Worm (Caenorhabditis elegans) whole organism, young adult: Measurements from ENCODE around the gene srh-149.
"Not testable (repeated sequence)": the region's sequence is repeated elsewhere in the genome, so short reads cannot be mapped to it uniquely, and the experiment has no call there.

Source experiments
- F33H1.4 ChIP-seq: fragments of 200-800 bp; sonication (Bioruptor generic); IDR thresholded peaks from 2 replicates; pipeline ENCODE4 v1.3.6; 2022; ENCODE audit warnings: missing genetic modification reagents, missing genetic modification characterization, missing compliant biosample characterization
- F57A8.1 ChIP-seq: fragments of 200-800 bp; sonication (Bioruptor generic); optimal IDR thresholded peaks from 2 replicates; lab custom pipeline; 2018; ENCODE audit warnings: mild to moderate bottlenecking, missing genetic modification characterization, moderate library complexity, missing compliant biosample characterization
- K12H6.12 ChIP-seq: fragments of 200-800 bp; sonication (Bioruptor generic); optimal IDR thresholded peaks from 2 replicates; lab custom pipeline; 2018; ENCODE audit warnings: mild to moderate bottlenecking, missing genetic modification characterization, missing compliant biosample characterization
- T07F8.4 ChIP-seq: sonication (generic microtip); optimal IDR thresholded peaks from 2 replicates; lab custom pipeline; 2016; ENCODE audit warnings: mild to moderate bottlenecking, missing genetic modification characterization, moderate library complexity, missing compliant biosample characterization
- Y53G8AR.9 ChIP-seq: fragments of 200-800 bp; sonication (Bioruptor generic); conservative IDR thresholded peaks from 2 replicates; pipeline ENCODE4 v1.3.6; 2022; ENCODE audit warnings: missing genetic modification reagents, missing genetic modification characterization, missing compliant biosample characterization
- Y79H2A.3 ChIP-seq: fragments of 200-800 bp; sonication (Bioruptor generic); conservative IDR thresholded peaks from 2 replicates; pipeline ENCODE4 v1.3.6; 2022; ENCODE audit warnings: missing genetic modification reagents, missing genetic modification characterization, missing compliant biosample characterization
- akir-1 ChIP-seq: fragments of 200-800 bp; sonication (Bioruptor generic); optimal IDR thresholded peaks from 2 replicates; lab custom pipeline; 2018; ENCODE audit warnings: mild to moderate bottlenecking, missing genetic modification characterization, moderate library complexity, missing compliant biosample characterization
- athp-1 ChIP-seq: sonication (generic microtip); optimal IDR thresholded peaks from 2 replicates; lab custom pipeline; 2017; ENCODE audit warnings: mild to moderate bottlenecking, missing genetic modification characterization, missing compliant biosample characterization
- cebp-1 ChIP-seq, 2 experiments: fragments of 200-800 bp in 1 of 2; sonication (Bioruptor generic) in 1 of 2; sonication (generic microtip) in 1 of 2; IDR thresholded peaks in 1 of 2; optimal IDR thresholded peaks in 1 of 2; 2 replicates each; pipeline versions ENCODE4 v1.3.6 to Lab custom; 2017 to 2022; ENCODE audit warnings: missing compliant biosample characterization in 2 of 2, missing genetic modification characterization in 2 of 2, mild to moderate bottlenecking in 1 of 2, missing genetic modification reagents in 1 of 2, moderate library complexity in 1 of 2
- ceh-27 ChIP-seq: fragments of 200-800 bp; sonication (Bioruptor generic); optimal IDR thresholded peaks from 2 replicates; lab custom pipeline; 2018; ENCODE audit warnings: mild to moderate bottlenecking, missing genetic modification characterization, moderate library complexity, missing compliant biosample characterization
- ceh-91 ChIP-seq: fragments of 200-800 bp; sonication (Bioruptor generic); IDR thresholded peaks from 2 replicates; pipeline ENCODE4 v1.3.6; 2022; ENCODE audit warnings: missing genetic modification reagents, missing genetic modification characterization, missing compliant biosample characterization
- fkh-3 ChIP-seq: sonication (generic microtip); optimal IDR thresholded peaks from 2 replicates; lab custom pipeline; 2016; ENCODE audit warnings: mild to moderate bottlenecking, missing genetic modification characterization, missing compliant biosample characterization
- hlh-12 ChIP-seq: sonication (generic microtip); optimal IDR thresholded peaks from 2 replicates; lab custom pipeline; 2016; ENCODE audit warnings: missing genetic modification characterization, missing compliant biosample characterization
- hmg-20 ChIP-seq: fragments of 200-800 bp; sonication (Bioruptor generic); IDR thresholded peaks from 2 replicates; pipeline ENCODE4 v1.3.6; 2022; ENCODE audit warnings: missing genetic modification reagents, missing genetic modification characterization, missing compliant biosample characterization
- hrde-1 ChIP-seq: sonication (generic microtip); optimal IDR thresholded peaks from 2 replicates; lab custom pipeline; 2016; ENCODE audit warnings: missing genetic modification characterization, mild to moderate bottlenecking, missing compliant biosample characterization, moderate library complexity, missing genotype, missing genetic modification reagents, borderline replicate concordance
- hsf-1 ChIP-seq: fragments of 200-800 bp; sonication (Bioruptor generic); IDR thresholded peaks from 2 replicates; pipeline ENCODE4 v1.3.6; 2022; ENCODE audit warnings: missing genetic modification reagents, missing genetic modification characterization, missing compliant biosample characterization
- let-526 ChIP-seq: fragments of 200-800 bp; sonication (Bioruptor generic); IDR thresholded peaks from 2 replicates; pipeline ENCODE4 v1.3.6; 2022; ENCODE audit warnings: missing genetic modification reagents, missing genetic modification characterization, missing compliant biosample characterization
- let-607 ChIP-seq, 2 experiments: fragments of 200-800 bp in 1 of 2; sonication (Bioruptor generic) in 1 of 2; sonication (generic microtip) in 1 of 2; optimal IDR thresholded peaks; 2 replicates each; lab custom pipeline; 2016 to 2018; ENCODE audit warnings: mild to moderate bottlenecking in 2 of 2, missing compliant biosample characterization in 2 of 2, missing genetic modification characterization in 2 of 2, moderate library complexity in 2 of 2, missing genotype in 1 of 2
- lin-54 ChIP-seq: fragments of 200-800 bp; sonication (Bioruptor generic); optimal IDR thresholded peaks from 2 replicates; lab custom pipeline; 2018; ENCODE audit warnings: mild to moderate bottlenecking, missing genetic modification characterization, missing compliant biosample characterization
- lsl-1 ChIP-seq: fragments of 200-800 bp; sonication (Bioruptor generic); optimal IDR thresholded peaks from 2 replicates; lab custom pipeline; 2018; ENCODE audit warnings: mild to moderate bottlenecking, missing genetic modification characterization, moderate library complexity, missing compliant biosample characterization
- mel-28 ChIP-seq: sonication (generic microtip); optimal IDR thresholded peaks from 2 replicates; lab custom pipeline; 2016; ENCODE audit warnings: borderline replicate concordance, mild to moderate bottlenecking, missing genetic modification characterization, missing compliant biosample characterization
- nfyb-1 ChIP-seq: fragments of 200-800 bp; sonication (Bioruptor generic); IDR thresholded peaks from 2 replicates; pipeline ENCODE4 v1.3.6; 2022; ENCODE audit warnings: missing genetic modification reagents, missing genetic modification characterization, missing compliant biosample characterization
- nhr-90 ChIP-seq: sonication (generic microtip); optimal IDR thresholded peaks from 2 replicates; lab custom pipeline; 2016; ENCODE audit warnings: missing genotype, mild to moderate bottlenecking, missing genetic modification characterization, missing compliant biosample characterization
- rec-8 ChIP-seq, 2 experiments: sonication (generic microtip); optimal IDR thresholded peaks; 2 replicates each; lab custom pipeline; 2016; ENCODE audit warnings: mild to moderate bottlenecking in 2 of 2, missing genetic modification characterization in 2 of 2, missing genetic modification reagents in 2 of 2, missing genotype in 2 of 2, missing biosample characterization in 1 of 2, missing compliant biosample characterization in 1 of 2, moderate library complexity in 1 of 2
- repo-1 ChIP-seq: sonication (generic microtip); optimal IDR thresholded peaks from 2 replicates; lab custom pipeline; 2017; ENCODE audit warnings: mild to moderate bottlenecking, missing genetic modification characterization, missing compliant biosample characterization
- sdz-38 ChIP-seq: sonication (generic microtip); optimal IDR thresholded peaks from 2 replicates; lab custom pipeline; 2016; ENCODE audit warnings: missing genotype, missing genetic modification characterization, missing compliant biosample characterization
- snpc-1.3 ChIP-seq: sonication (generic microtip); optimal IDR thresholded peaks from 2 replicates; lab custom pipeline; 2017; ENCODE audit warnings: missing genetic modification characterization, mild to moderate bottlenecking, missing compliant biosample characterization, antibody characterized with exemption, moderate library complexity, missing genotype, missing genetic modification reagents; ENCODE audit not compliant: insufficient read depth
- somi-1 ChIP-seq: fragments of 200-800 bp; sonication (Bioruptor generic); optimal IDR thresholded peaks from 2 replicates; lab custom pipeline; 2018; ENCODE audit warnings: mild to moderate bottlenecking, missing genetic modification characterization, missing compliant biosample characterization
- tbp1 ChIP-seq: fragments of 200-800 bp; sonication (Bioruptor generic); optimal IDR thresholded peaks from 2 replicates; lab custom pipeline; 2018; ENCODE audit warnings: mild to moderate bottlenecking, missing genetic modification characterization, missing compliant biosample characterization
- tbx-9 ChIP-seq: sonication (generic microtip); optimal IDR thresholded peaks from 2 replicates; lab custom pipeline; 2016; ENCODE audit warnings: borderline replicate concordance, missing genetic modification characterization, inconsistent platforms, missing compliant biosample characterization
- tlf-1 ChIP-seq: fragments of 200-800 bp; sonication (Bioruptor generic); optimal IDR thresholded peaks from 2 replicates; lab custom pipeline; 2018; ENCODE audit warnings: mild to moderate bottlenecking, missing genetic modification characterization, missing compliant biosample characterization
- zfh-2 ChIP-seq: fragments of 200-800 bp; sonication (Bioruptor generic); conservative IDR thresholded peaks from 2 replicates; pipeline ENCODE4 v1.3.6; 2022; ENCODE audit warnings: missing genetic modification reagents, missing genetic modification characterization, missing compliant biosample characterization
- ztf-25 ChIP-seq: fragments of 200-800 bp; sonication (Bioruptor generic); IDR thresholded peaks from 2 replicates; pipeline ENCODE4 v1.3.6; 2022; ENCODE audit warnings: missing genetic modification reagents, missing genetic modification characterization, missing compliant biosample characterization

srh-149 gene

ce11 chrV:15803748-15804147, 37.2 kb downstream of the srh-149 start, which contains the start of gene T26E4.18:
TSS of gene T26E4.18 (minus strand) at chrV:15803848.
- not testable (repeated sequence) for TF ChIP-seq athp-1 (tag; lab: Kevin White, UChicago); F33H1.4 (GFP tag; lab: Robert Waterston, UW); hmg-20 (GFP tag; lab: Robert Waterston, UW)

DNA sequence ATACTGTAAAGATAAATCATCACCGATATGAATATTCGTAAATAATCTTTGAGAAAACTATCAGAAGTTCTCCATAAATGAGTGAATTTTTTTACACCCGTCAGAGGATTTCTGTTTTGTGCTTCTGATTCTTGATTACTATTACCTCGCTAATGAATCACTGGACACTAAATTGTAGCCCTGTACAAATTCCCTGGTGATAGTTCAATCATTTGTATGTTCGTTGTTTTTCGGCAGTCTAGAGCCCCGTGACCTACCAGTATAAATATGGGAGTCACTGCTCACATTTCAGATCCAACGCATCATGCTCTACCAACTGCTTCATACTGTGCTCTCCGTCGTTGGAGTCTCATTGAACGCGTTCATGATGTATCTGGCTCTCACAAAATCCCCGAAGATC, 37.9 kb downstream of the srh-149 start, which contains the start of gene srd-27:
TSS of gene srd-27 (plus strand) at position 301 of the 400 bp plus-strand sequence.
- TF ChIP-seq ceh-27 (GFP tag; lab: Kevin White, UChicago); F33H1.4 (GFP tag; lab: Robert Waterston, UW); hlh-12 (tag; lab: Kevin White, UChicago): not testable (repeated sequence)

DNA sequence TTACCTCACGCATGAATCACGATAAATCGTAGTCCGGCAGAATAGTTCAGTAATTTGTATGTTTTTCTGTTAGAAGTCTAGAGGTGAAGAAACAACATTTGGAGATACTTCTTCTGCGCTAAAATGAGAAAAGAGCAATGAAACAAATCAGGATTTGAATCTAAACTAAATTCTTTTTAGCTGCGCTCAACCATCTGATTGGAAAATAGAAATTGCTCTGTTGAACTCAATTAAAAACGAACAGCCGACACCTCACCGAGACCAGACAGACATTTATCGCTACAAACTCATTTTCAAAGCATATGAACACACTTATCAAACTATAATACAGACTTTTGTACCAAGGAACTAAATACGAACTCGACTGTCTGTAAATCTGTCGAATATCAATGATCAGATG, 38.4 kb downstream of the srh-149 start, which contains the start of gene T26E4.9:
TSS of gene T26E4.9 (minus strand) at position 101 of the 400 bp plus-strand sequence.
- not testable (repeated sequence) for TF ChIP-seq zfh-2 (GFP tag; lab: Robert Waterston, UW); ceh-91; hlh-12 (tag; lab: Kevin White, UChicago)

- no peak for TF ChIP-seq nfyb-1 (GFP tag; lab: Robert Waterston, UW)
- TF ChIP-seq F57A8.1 (GFP tag; lab: Kevin White, UChicago), result no peak
- no peak for TF ChIP-seq tbx-9 (tag; lab: Kevin White, UChicago)
- no peak for TF ChIP-seq akir-1 (GFP tag; lab: Kevin White, UChicago)
- no peak for TF ChIP-seq let-526
- TF ChIP-seq Y53G8AR.9 (GFP tag; lab: Robert Waterston, UW), result no peak
- no peak for TF ChIP-seq fkh-3 (tag; lab: Kevin White, UChicago)
- TF ChIP-seq lin-54, result no peak
- TF ChIP-seq hrde-1 (tag; lab: Kevin White, UChicago), result no peak
Measured at ce11 chrV:15798108-15798507, 42.9 kb downstream of the srh-149 start, which contains the start of gene T26E4.10. TSS of gene T26E4.10 (minus strand) at chrV:15798208.

ce11 chrV:15796087-15796486, 44.9 kb downstream of the srh-149 start, which contains the start of gene nhr-223:
TSS of gene nhr-223 (plus strand) at chrV:15796387.
- TF ChIP-seq somi-1 (GFP tag; lab: Kevin White, UChicago) (no peak), nhr-90 (tag; lab: Kevin White, UChicago) (no peak), ceh-27 (GFP tag; lab: Kevin White, UChicago) (no peak), K12H6.12 (tag; lab: Kevin White, UChicago) (no peak), let-607 (tag; optimal IDR thresholded peaks at IDR 0.05; lab: Kevin White, UChicago) (no peak), Y79H2A.3 (GFP tag; lab: Robert Waterston, UW) (no peak), snpc-1.3 (no peak), repo-1 (tag; lab: Kevin White, UChicago) (no peak), tbp1 (GFP tag; lab: Kevin White, UChicago) (no peak), mel-28 (no peak), lsl-1 (GFP tag; lab: Kevin White, UChicago) (no peak)

DNA sequence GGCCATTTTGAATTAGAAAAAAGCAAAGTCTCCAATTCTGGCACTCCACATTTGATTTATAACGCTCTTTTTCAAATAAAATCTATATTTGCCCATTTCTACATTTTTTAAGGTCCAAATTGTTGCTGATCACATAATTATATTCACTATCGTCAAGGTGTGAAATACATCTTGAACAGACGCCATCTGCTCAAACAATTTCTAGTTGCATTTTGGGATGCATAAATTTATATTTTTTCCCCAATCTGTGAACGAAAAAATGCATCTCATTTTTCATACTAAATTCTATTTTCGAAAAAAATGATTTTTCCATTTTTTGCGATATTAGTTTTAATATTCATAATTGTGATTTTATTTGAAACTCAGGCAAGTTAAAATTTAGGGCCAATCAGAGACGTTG, 47.7 kb downstream of the srh-149 start, which contains the start of gene T26E4.7:
TSS of gene T26E4.7 (plus strand) at position 301 of the 400 bp plus-strand sequence.
- no peak for TF ChIP-seq tlf-1 (GFP tag; lab: Kevin White, UChicago)
- TF ChIP-seq hsf-1 (GFP tag; lab: Robert Waterston, UW), result no peak
- TF ChIP-seq T07F8.4, result no peak
- TF ChIP-seq cebp-1 (GFP tag; IDR thresholded peaks at IDR 0.05; lab: Robert Waterston, UW), result no peak
- no peak for TF ChIP-seq cebp-1 (tag; optimal IDR thresholded peaks at IDR 0.05; lab: Kevin White, UChicago)
- no peak for TF ChIP-seq sdz-38 (tag; lab: Kevin White, UChicago)
- no peak for TF ChIP-seq rec-8 (tag; optimal IDR thresholded peaks at IDR 0.05; lab: Kevin White, UChicago)
- no peak for TF ChIP-seq ztf-25 (GFP tag; lab: Robert Waterston, UW)
